ENCODE assay signal across 2 fruit fly cellular contexts in the genomic region with DNA sequence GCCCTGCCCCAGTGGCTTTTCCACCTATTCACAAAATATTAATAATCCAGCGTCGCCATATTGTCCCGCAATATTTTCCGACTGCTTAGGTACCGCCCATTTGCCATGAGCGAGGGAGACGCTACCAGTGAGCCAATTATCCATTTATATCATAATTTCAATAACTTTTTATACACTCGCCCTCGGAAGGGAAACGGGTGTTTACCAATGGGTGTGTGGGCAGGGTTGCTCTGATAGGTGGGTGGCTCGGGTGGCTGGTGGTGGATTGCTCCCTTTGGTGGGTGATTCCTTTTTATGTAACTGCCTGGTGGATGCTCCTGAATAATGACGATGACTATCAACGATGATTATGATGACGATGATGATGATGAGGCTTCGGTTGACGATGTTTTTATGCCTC.
A peak's percentile ranks its signal among the peaks of the same experiment; 100 is the strongest.
TF ChIP-seq lines count a peak whose summit lies in the region.

No protein-coding gene starts in this region.

- no peak for TF ChIP-seq CTCF in whole organism, embryonic (GFP tag; optimal IDR thresholded peaks at IDR 0.05; lab: Kevin White, UChicago)

TF ChIP-seq in whole organism, embryonic, 481 proteins besides CTCF, POLR2A, EP300 and RAD21:
- peak; percentile 94 for TF ChIP-seq Nf-YB (GFP tag; optimal IDR thresholded peaks at IDR 0.05; lab: Kevin White, UChicago)
- no peak for TF ChIP-seq ftz-f1 (GFP tag; optimal IDR thresholded peaks at IDR 0.05; lab: Kevin White, UChicago)
- TF ChIP-seq Nf-YC (tag; optimal IDR thresholded peaks at IDR 0.05; lab: Kevin White, UChicago): peak; percentile 93
- TF ChIP-seq seq (GFP tag; IDR thresholded peaks at IDR 0.05; lab: Robert Waterston, UW): peak; percentile 51; the same call in 1 of the 2 replicates

TF ChIP-seq in whole organism, wandering third instar larva, 38 proteins besides CTCF, POLR2A, EP300 and RAD21:
- TF ChIP-seq sv (GFP tag; optimal IDR thresholded peaks at IDR 0.05; lab: Kevin White, UChicago) (no peak), Vsx2 (GFP tag; optimal IDR thresholded peaks at IDR 0.05; lab: Kevin White, UChicago; ENCODE audit: partially characterized antibody) (peak; percentile 44)
